Worm (Caenorhabditis elegans) whole organism, midembryonic: ENCODE results near the gene F35E8.6.

Source experiments
- T22C8.4 ChIP-seq: fragments of 200-800 bp; sonication (Bioruptor generic); IDR thresholded peaks from 2 replicates; pipeline ENCODE4 v1.3.6; 2022; ENCODE audit warnings: missing genetic modification characterization, missing compliant biosample characterization
- flt-1 ChIP-seq: fragments of 200-800 bp; sonication (Bioruptor generic); IDR thresholded peaks from 2 replicates; pipeline ENCODE4 v1.3.6; 2022; ENCODE audit warnings: missing genetic modification characterization, missing compliant biosample characterization
- klf-2 ChIP-seq: fragments of 200-800 bp; sonication (Bioruptor generic); conservative IDR thresholded peaks from 2 replicates; pipeline ENCODE4 v1.3.6; 2022; ENCODE audit warnings: missing genetic modification reagents, missing genetic modification characterization, missing compliant biosample characterization
- med-1 ChIP-seq: sonication (generic microtip); optimal IDR thresholded peaks from 2 replicates; lab custom pipeline; 2017; ENCODE audit warnings: missing genetic modification characterization, mild to moderate bottlenecking, missing compliant biosample characterization, antibody characterized with exemption, missing genetic modification reagents; ENCODE audit not compliant: insufficient read depth
- tab-1 ChIP-seq: fragments of 200-800 bp; sonication (Bioruptor generic); IDR thresholded peaks from 2 replicates; pipeline ENCODE4 v1.3.6; 2022; ENCODE audit warnings: missing genetic modification characterization, missing compliant biosample characterization
- ztf-23 ChIP-seq: fragments of 200-800 bp; sonication (Bioruptor generic); IDR thresholded peaks from 2 replicates; pipeline ENCODE4 v1.3.6; 2022; ENCODE audit warnings: missing genetic modification reagents, missing genetic modification characterization, missing compliant biosample characterization

DNA sequence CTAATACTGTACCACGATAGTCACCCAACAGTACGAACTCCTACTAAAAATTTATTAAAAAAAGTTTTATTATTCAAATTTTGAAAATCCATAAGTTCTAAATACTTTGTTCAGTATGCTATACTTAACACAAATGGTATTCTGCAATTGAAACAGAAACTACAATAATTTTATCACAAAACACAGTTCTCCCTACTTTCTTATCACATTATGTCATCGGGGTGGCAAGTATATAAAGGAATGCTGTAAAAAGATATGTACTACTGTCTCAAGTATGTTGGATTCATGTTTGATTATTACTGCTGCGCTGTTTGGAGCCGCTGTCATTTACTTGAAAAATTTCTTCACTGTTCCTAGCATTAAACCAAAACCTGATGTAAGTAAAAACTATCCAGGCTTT lies 9.2 kb downstream of the F35E8.6 start, which contains the start of gene cdr-1:
- no peak for TF ChIP-seq klf-2
- no peak for TF ChIP-seq ztf-23
- no peak for TF ChIP-seq med-1 (GFP tag; lab: Kevin White, UChicago)
- no peak for TF ChIP-seq T22C8.4
- no peak for TF ChIP-seq tab-1 (GFP tag; lab: Robert Waterston, UW)
- no peak for TF ChIP-seq flt-1 (GFP tag; lab: Robert Waterston, UW)
